Worm (Caenorhabditis elegans) whole organism, mixed stage, embryonic: ENCODE data around the gene dhs-21.

Source experiments
- M03D4.4 ChIP-seq: sonication (generic microtip); optimal IDR thresholded peaks from 2 replicates; lab custom pipeline; 2017; ENCODE audit warnings: mild to moderate bottlenecking, missing genetic modification characterization, missing compliant biosample characterization
- bed-3 ChIP-seq: fragments of 200-800 bp; sonication (Bioruptor generic); optimal IDR thresholded peaks from 3 replicates; lab custom pipeline; 2018; ENCODE audit warnings: mild to moderate bottlenecking, missing genetic modification characterization, moderate library complexity, missing compliant biosample characterization
- blmp-1 ChIP-seq: fragments of 150-350 bp; optimal IDR thresholded peaks from 2 replicates; lab custom pipeline; 2014; ENCODE audit warnings: missing biosample characterization, missing genetic modification characterization
- ceh-39 ChIP-seq: fragments of 150-350 bp; optimal IDR thresholded peaks from 2 replicates; lab custom pipeline; 2014; ENCODE audit warnings: missing biosample characterization, missing genetic modification characterization
- ceh-43 ChIP-seq: fragments of 200-800 bp; sonication (Bioruptor generic); optimal IDR thresholded peaks from 2 replicates; lab custom pipeline; 2018; ENCODE audit warnings: mild to moderate bottlenecking, missing genetic modification characterization, moderate library complexity, missing compliant biosample characterization
- cnd-1 ChIP-seq: fragments of 200-800 bp; sonication (Bioruptor generic); optimal IDR thresholded peaks from 2 replicates; lab custom pipeline; 2018; ENCODE audit warnings: mild to moderate bottlenecking, missing genetic modification characterization, missing compliant biosample characterization
- drap-1 ChIP-seq: fragments of 200-800 bp; sonication (Bioruptor generic); optimal IDR thresholded peaks from 3 replicates; lab custom pipeline; 2018; ENCODE audit warnings: mild to moderate bottlenecking, missing genetic modification characterization, missing compliant biosample characterization
- elt-1 ChIP-seq: sonication (generic microtip); optimal IDR thresholded peaks from 2 replicates; lab custom pipeline; 2017; ENCODE audit warnings: missing genetic modification characterization, mild to moderate bottlenecking, missing compliant biosample characterization, antibody characterized with exemption, moderate library complexity, borderline replicate concordance; ENCODE audit not compliant: insufficient read depth
- elt-3 ChIP-seq: fragments of 150-350 bp; optimal IDR thresholded peaks from 2 replicates; lab custom pipeline; 2014; ENCODE audit warnings: missing biosample characterization, missing genetic modification characterization
- flh-1 ChIP-seq: fragments of 200-800 bp; sonication (Bioruptor generic); optimal IDR thresholded peaks from 2 replicates; lab custom pipeline; 2018; ENCODE audit warnings: mild to moderate bottlenecking, missing genetic modification characterization, moderate library complexity, missing compliant biosample characterization
- ham-2 ChIP-seq: fragments of 200-800 bp; sonication (Bioruptor generic); optimal IDR thresholded peaks from 2 replicates; lab custom pipeline; 2018; ENCODE audit warnings: mild to moderate bottlenecking, missing genetic modification characterization, missing compliant biosample characterization
- hlh-1 ChIP-seq: fragments of 150-350 bp; optimal IDR thresholded peaks from 2 replicates; lab custom pipeline; 2014; ENCODE audit warnings: missing biosample characterization, missing genetic modification reagents, missing genetic modification characterization
- lin-13 ChIP-seq: fragments of 150-350 bp; optimal IDR thresholded peaks from 2 replicates; lab custom pipeline; 2014; ENCODE audit warnings: missing biosample characterization, missing genetic modification characterization
- lin-32 ChIP-seq: fragments of 200-800 bp; sonication (Bioruptor generic); optimal IDR thresholded peaks from 2 replicates; lab custom pipeline; 2018; ENCODE audit warnings: mild to moderate bottlenecking, missing genetic modification characterization, missing compliant biosample characterization
- lsy-2 ChIP-seq: fragments of 150-350 bp; optimal IDR thresholded peaks from 2 replicates; lab custom pipeline; 2014; ENCODE audit warnings: missing biosample characterization, missing genetic modification characterization
- mab-5 ChIP-seq: fragments of 150-350 bp; optimal IDR thresholded peaks from 2 replicates; lab custom pipeline; 2014; ENCODE audit warnings: missing biosample characterization, missing genetic modification characterization
- mep-1 ChIP-seq: fragments of 150-350 bp; optimal IDR thresholded peaks from 2 replicates; lab custom pipeline; 2017; ENCODE audit warnings: missing biosample characterization, missing genetic modification reagents, missing genetic modification characterization, inconsistent platforms
- mls-2 ChIP-seq: sonication (generic microtip); optimal IDR thresholded peaks from 2 replicates; lab custom pipeline; 2016; ENCODE audit warnings: mild to moderate bottlenecking, missing genetic modification characterization, moderate library complexity, missing compliant biosample characterization
- nhr-12 ChIP-seq: fragments of 150-350 bp; optimal IDR thresholded peaks from 2 replicates; lab custom pipeline; 2014; ENCODE audit warnings: missing biosample characterization, missing genetic modification characterization
- nhr-237 ChIP-seq: fragments of 150-350 bp; optimal IDR thresholded peaks from 2 replicates; lab custom pipeline; 2014; ENCODE audit warnings: missing biosample characterization, missing genetic modification characterization
- nhr-28 ChIP-seq: fragments of 150-350 bp; optimal IDR thresholded peaks from 2 replicates; lab custom pipeline; 2014; ENCODE audit warnings: missing biosample characterization, missing genetic modification characterization
- nhr-76 ChIP-seq: sonication (generic microtip); optimal IDR thresholded peaks from 2 replicates; lab custom pipeline; 2017; ENCODE audit warnings: missing biosample characterization, missing genetic modification characterization
- pha-4 ChIP-seq: fragments of 150-350 bp; optimal IDR thresholded peaks from 2 replicates; lab custom pipeline; 2018; ENCODE audit warnings: missing biosample characterization, missing genetic modification reagents, missing genetic modification characterization
- sem-2 ChIP-seq: fragments of 200-800 bp; sonication (Bioruptor generic); optimal IDR thresholded peaks from 2 replicates; lab custom pipeline; 2018; ENCODE audit warnings: mild to moderate bottlenecking, missing genetic modification characterization, missing compliant biosample characterization
- snpc-4 ChIP-seq: fragments of 150-350 bp; optimal IDR thresholded peaks from 2 replicates; lab custom pipeline; 2014; ENCODE audit warnings: missing biosample characterization, missing genetic modification characterization
- sptf-1 ChIP-seq: sonication (generic microtip); optimal IDR thresholded peaks from 2 replicates; lab custom pipeline; 2017; ENCODE audit warnings: mild to moderate bottlenecking, missing genetic modification characterization, moderate library complexity, missing compliant biosample characterization
- tbx-8 ChIP-seq: fragments of 200-800 bp; sonication (Bioruptor generic); optimal IDR thresholded peaks from 2 replicates; lab custom pipeline; 2018; ENCODE audit warnings: mild to moderate bottlenecking, missing genetic modification characterization, moderate library complexity, missing compliant biosample characterization
- unc-120 ChIP-seq: sonication (generic microtip); optimal IDR thresholded peaks from 2 replicates; lab custom pipeline; 2017; ENCODE audit warnings: missing genetic modification characterization, missing compliant biosample characterization; ENCODE audit not compliant: poor library complexity, severe bottlenecking
- unc-39 ChIP-seq: fragments of 150-350 bp; optimal IDR thresholded peaks from 2 replicates; lab custom pipeline; 2014; ENCODE audit warnings: missing biosample characterization, missing genetic modification characterization
- unc-62 ChIP-seq: fragments of 150-350 bp; optimal IDR thresholded peaks from 2 replicates; lab custom pipeline; 2014; ENCODE audit warnings: missing biosample characterization, missing genetic modification reagents, missing genetic modification characterization
- zip-8 ChIP-seq: fragments of 150-350 bp; optimal IDR thresholded peaks from 2 replicates; lab custom pipeline; 2014; ENCODE audit warnings: missing biosample characterization, missing genetic modification characterization
- ztf-11 ChIP-seq: fragments of 150-350 bp; optimal IDR thresholded peaks from 2 replicates; lab custom pipeline; 2014; ENCODE audit warnings: missing biosample characterization, missing genetic modification characterization

Gene dhs-21

DNA sequence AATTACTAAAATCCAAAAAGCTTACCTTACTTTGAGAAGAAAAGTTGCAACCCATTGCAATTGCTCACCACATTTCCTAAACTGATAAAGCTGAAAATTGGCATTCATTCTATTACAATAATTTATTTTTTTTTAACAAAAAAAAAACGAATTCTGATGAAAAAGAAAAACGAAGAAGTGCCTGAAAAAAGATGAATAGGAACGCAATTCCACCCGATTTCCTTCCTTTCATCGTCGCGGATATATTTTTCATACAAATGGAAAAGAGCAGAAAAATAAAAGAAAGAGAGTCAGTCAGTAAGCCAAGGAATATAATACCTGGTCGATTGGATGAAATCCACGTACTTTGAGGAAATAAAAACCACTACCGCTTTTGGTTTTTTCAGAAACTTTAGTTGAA is 21.4 kb upstream of the dhs-21 start, which contains the start of gene gpa-13:
Gene gpa-13 (minus strand): TSS at position 101 of the 400 bp plus-strand sequence.
- no peak for TF ChIP-seq sptf-1 (tag; lab: Kevin White, UChicago)
- TF ChIP-seq unc-39 (tag; lab: Kevin White, UChicago), result no peak
- no peak for TF ChIP-seq ceh-39 (tag; lab: Kevin White, UChicago)
- no peak for TF ChIP-seq snpc-4
- no peak for TF ChIP-seq elt-1 (tag; lab: Kevin White, UChicago)
- no peak for TF ChIP-seq sem-2
- TF ChIP-seq cnd-1 (tag; lab: Kevin White, UChicago), result no peak
- TF ChIP-seq flh-1 (GFP tag; lab: Kevin White, UChicago), result no peak
- TF ChIP-seq zip-8 (tag; lab: Kevin White, UChicago), result no peak
- no peak for TF ChIP-seq lsy-2 (tag; lab: Kevin White, UChicago)
- no peak for TF ChIP-seq ztf-11 (tag; lab: Kevin White, UChicago)
- no peak for TF ChIP-seq blmp-1 (tag; lab: Kevin White, UChicago)
- TF ChIP-seq drap-1 (GFP tag; lab: Kevin White, UChicago), result no peak
- TF ChIP-seq M03D4.4 (tag; lab: Kevin White, UChicago), result no peak
- TF ChIP-seq nhr-12, result no peak
- TF ChIP-seq, all 35 proteins: peak for 0

DNA sequence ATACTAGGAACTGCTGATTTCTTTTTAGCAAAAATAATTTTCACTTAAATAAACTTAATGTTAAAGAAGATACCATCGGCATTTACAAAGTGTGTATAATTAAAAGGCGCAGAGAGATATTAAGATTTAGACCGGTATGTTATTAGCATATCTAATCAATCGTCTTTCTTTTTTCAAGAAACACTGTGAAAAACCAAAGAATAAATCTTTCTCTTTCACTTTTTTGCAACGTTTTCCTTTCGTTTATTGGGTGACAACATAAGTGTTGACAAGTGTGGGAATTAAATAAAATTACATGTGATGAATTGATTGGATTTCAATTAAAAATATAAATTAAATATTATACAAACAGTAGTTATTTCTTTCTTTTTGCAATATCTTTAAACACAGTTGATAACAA is 19.0 kb upstream of the dhs-21 start, which contains the start of gene C15C8.8:
Gene C15C8.8 (minus strand): TSS at position 101 of the 400 bp plus-strand sequence.
- TF ChIP-seq flh-1 (GFP tag; lab: Kevin White, UChicago) (no peak), ceh-39 (tag; lab: Kevin White, UChicago) (no peak), nhr-28 (tag; lab: Kevin White, UChicago) (no peak), cnd-1 (tag; lab: Kevin White, UChicago) (no peak), hlh-1 (tag; lab: Kevin White, UChicago) (no peak), elt-1 (tag; lab: Kevin White, UChicago) (no peak), ham-2 (GFP tag; lab: Kevin White, UChicago) (no peak), lsy-2 (tag; lab: Kevin White, UChicago) (no peak), tbx-8 (GFP tag; lab: Kevin White, UChicago) (no peak), mep-1 (no peak), blmp-1 (tag; lab: Kevin White, UChicago) (no peak), mls-2 (no peak), elt-3 (no peak), lin-32 (no peak), ceh-43 (GFP tag; lab: Kevin White, UChicago) (no peak), zip-8 (tag; lab: Kevin White, UChicago) (no peak), sem-2 (no peak), drap-1 (GFP tag; lab: Kevin White, UChicago) (no peak), nhr-237 (tag; lab: Kevin White, UChicago) (no peak), lin-13 (no peak)

DNA sequence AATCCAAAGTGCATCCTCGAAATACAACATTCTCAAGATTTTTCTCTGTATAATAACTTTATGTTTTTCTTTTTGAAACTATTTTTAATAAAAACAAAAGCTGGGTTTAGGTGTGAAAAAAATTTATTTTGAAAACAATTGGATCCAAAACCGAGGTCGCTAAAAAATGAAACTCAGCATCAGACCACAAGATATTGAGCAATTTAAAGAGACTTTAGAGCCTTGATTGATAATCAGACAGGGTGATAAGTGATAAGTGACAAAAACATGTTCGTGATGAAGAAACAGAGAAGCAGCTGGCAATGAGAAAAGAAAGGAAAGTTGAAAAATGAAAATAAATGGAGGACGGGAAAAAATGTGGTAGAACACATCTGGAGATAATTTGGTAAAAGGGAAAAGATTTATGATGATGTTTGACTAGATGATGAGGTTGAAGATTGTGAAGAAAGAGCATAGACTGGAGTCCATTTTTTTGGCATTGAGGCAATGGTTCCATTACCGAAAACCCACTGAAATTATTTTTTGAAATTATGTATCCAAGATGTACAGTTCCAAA is 18.1 kb upstream of the dhs-21 start, which contains the start of gene C15C8.6:
Gene C15C8.6 (minus strand): TSS at position 51 of the 556 bp plus-strand sequence.
- TF ChIP-seq lsy-2 (tag; lab: Kevin White, UChicago), result no peak
- TF ChIP-seq pha-4 (tag; lab: Kevin White, UChicago), result no peak
- TF ChIP-seq nhr-76, result no peak
- no peak for TF ChIP-seq snpc-4
- no peak for TF ChIP-seq mep-1
- TF ChIP-seq cnd-1 (tag; lab: Kevin White, UChicago), result no peak
- no peak for TF ChIP-seq ceh-39 (tag; lab: Kevin White, UChicago)
- no peak for TF ChIP-seq lin-32

DNA sequence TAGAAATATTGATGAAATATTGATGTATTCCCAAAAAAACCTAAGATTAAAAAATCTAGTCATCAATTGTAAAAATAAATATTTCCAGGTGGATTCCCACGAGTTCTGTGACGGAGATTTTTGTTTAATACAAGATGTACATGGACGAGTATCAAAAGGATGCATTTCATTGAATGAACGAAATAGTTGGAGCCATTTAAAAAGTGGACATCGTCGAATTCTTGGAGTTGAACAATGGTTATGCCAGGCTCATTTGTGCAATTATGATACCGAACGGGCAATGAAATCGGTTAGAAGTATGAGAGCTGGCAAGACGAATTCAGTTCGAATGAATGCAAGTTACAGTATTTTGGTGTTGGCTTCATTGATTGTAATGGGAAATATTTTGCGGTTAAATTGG is 16.1 kb upstream of the dhs-21 start:
- no peak for TF ChIP-seq bed-3 (GFP tag; lab: Kevin White, UChicago)
- no peak for TF ChIP-seq unc-62 (GFP tag; lab: Kevin White, UChicago)
- no peak for TF ChIP-seq mab-5
- TF ChIP-seq unc-39 (tag; lab: Kevin White, UChicago), result no peak
- TF ChIP-seq lin-32, result no peak
- no peak for TF ChIP-seq snpc-4
- no peak for TF ChIP-seq hlh-1 (tag; lab: Kevin White, UChicago)
- no peak for TF ChIP-seq drap-1 (GFP tag; lab: Kevin White, UChicago)
- TF ChIP-seq unc-120, result no peak
- TF ChIP-seq sptf-1 (tag; lab: Kevin White, UChicago), result no peak
- TF ChIP-seq mls-2, result no peak
- no peak for TF ChIP-seq ztf-11 (tag; lab: Kevin White, UChicago)
